Fruit fly (Drosophila melanogaster) whole organism: ENCODE data around the gene vret.

Experiments used
- CG8478 ChIP-seq: fragments of >200 bp; optimal IDR thresholded peaks from 2 replicates; lab custom pipeline; 2018; ENCODE audit warnings: inconsistent platforms
- Dll ChIP-seq: fragments of >200 bp; optimal IDR thresholded peaks from 2 replicates; lab custom pipeline; 2017
- EcR ChIP-seq, 2 experiments: fragments of >200 bp; optimal IDR thresholded peaks; 2 replicates each; lab custom pipeline; 2017; ENCODE audit warnings: missing biosample characterization in 2 of 2, missing genetic modification characterization in 2 of 2, missing genetic modification reagents in 2 of 2
- pan ChIP-seq: fragments of >200 bp; optimal IDR thresholded peaks from 2 replicates; lab custom pipeline; 2017
- psq ChIP-seq: fragments of >200 bp; optimal IDR thresholded peaks from 2 replicates; lab custom pipeline; 2017
- usp ChIP-seq: fragments of >200 bp; optimal IDR thresholded peaks from 2 replicates; lab custom pipeline; 2017; ENCODE audit warnings: missing biosample characterization, missing genetic modification characterization, mixed read lengths

Gene vret

DNA sequence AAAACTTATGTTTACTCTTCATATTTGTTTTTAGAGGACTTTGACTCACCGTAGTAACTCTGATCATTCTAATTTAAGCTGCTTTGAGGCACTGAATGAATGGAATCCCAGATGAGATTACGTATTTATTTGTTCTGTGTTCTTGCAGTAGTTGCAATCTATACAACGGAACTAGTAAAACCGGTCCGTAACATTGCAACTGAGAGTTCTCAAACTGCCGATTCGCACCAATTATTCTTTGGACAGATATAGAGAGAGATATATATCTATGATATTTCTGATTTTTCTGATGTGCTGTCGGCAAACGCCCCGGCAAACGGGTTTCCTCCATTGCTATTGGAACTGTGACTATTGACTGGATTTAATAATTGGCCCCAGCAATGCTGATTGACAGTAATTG, 22.2 kb upstream of the vret start, which contains the start of gene CG13841:
TSS of gene CG13841 (minus strand) at position 101 of the 400 bp plus-strand sequence.
- TF ChIP-seq EcR (GFP tag; optimal IDR thresholded peaks at IDR 0.05; lab: Kevin White, UChicago) (no peak), Dll (lab: Kevin White, UChicago) (no peak), pan (no peak), usp (GFP tag; lab: Kevin White, UChicago) (no peak), psq (lab: Kevin White, UChicago) (no peak), CG8478 (lab: Kevin White, UChicago) (no peak)

DNA sequence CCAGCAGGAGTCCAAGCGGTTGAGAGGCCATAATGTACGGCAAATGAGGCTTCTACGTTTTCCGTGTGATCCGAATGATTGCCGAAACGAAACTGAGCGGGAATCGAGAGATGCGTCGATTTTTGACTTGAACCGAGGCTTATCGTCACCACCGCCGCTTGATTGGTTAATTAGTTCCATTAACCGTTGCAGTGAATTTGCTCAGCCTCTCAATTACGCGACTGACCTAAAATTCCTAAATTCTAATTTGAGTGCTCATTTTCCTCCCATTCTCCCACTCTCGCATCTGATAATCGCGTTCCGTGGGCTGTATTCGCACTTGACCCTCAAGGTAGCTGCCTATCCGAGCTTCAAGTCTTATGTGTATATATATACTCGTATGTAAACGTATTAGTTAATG, 20.7 kb upstream of the vret start, which contains the start of gene Nepl15:
TSS of gene Nepl15 (minus strand) at position 101 of the 400 bp plus-strand sequence.
- TF ChIP-seq usp (GFP tag; lab: Kevin White, UChicago) = no peak
- no peak for TF ChIP-seq CG8478 (lab: Kevin White, UChicago)
- TF ChIP-seq EcR (GFP tag; optimal IDR thresholded peaks at IDR 0.05; lab: Kevin White, UChicago) = no peak
- no peak for TF ChIP-seq psq (lab: Kevin White, UChicago)
- no peak for TF ChIP-seq pan
- no peak for TF ChIP-seq Dll (lab: Kevin White, UChicago)

DNA sequence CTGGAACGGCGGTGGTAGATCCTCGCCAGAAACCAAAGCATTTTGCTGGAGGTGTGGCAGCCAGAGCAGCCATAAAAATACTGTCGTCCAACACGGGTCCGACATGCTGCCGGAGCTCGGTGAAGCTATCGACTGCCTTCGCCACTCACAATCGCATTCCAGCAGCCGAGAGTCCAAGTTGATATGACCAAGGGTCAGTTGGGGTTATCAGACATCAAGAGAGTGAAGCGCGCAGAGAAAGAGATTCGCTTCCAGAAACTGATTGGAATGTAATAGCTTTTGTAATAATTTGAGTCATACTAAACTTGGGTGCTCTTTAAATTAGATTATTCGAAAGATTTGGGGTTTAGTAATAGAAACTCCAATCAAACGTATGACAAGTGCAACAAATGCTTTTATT, 18.2 kb upstream of the vret start, which contains the start of gene Nepl14:
TSS of gene Nepl14 (minus strand) at position 125 of the 400 bp plus-strand sequence.
- no peak for TF ChIP-seq EcR (GFP tag; optimal IDR thresholded peaks at IDR 0.05; lab: Kevin White, UChicago)
- TF ChIP-seq Dll (lab: Kevin White, UChicago) = no peak
- TF ChIP-seq usp (GFP tag; lab: Kevin White, UChicago) = no peak
- no peak for TF ChIP-seq CG8478 (lab: Kevin White, UChicago)
- no peak for TF ChIP-seq pan
- no peak for TF ChIP-seq psq (lab: Kevin White, UChicago)

dm6 chr3R:22760988-22761387, 15.6 kb upstream of the vret start, which contains the start of gene Nepl13:
TSS of gene Nepl13 (minus strand) at chr3R:22761076.
- no peak for TF ChIP-seq usp (GFP tag; lab: Kevin White, UChicago)
- no peak for TF ChIP-seq psq (lab: Kevin White, UChicago)
- TF ChIP-seq pan = no peak
- TF ChIP-seq EcR (GFP tag; optimal IDR thresholded peaks at IDR 0.05; lab: Kevin White, UChicago) = no peak
- TF ChIP-seq CG8478 (lab: Kevin White, UChicago) = no peak
- TF ChIP-seq Dll (lab: Kevin White, UChicago) = no peak

DNA sequence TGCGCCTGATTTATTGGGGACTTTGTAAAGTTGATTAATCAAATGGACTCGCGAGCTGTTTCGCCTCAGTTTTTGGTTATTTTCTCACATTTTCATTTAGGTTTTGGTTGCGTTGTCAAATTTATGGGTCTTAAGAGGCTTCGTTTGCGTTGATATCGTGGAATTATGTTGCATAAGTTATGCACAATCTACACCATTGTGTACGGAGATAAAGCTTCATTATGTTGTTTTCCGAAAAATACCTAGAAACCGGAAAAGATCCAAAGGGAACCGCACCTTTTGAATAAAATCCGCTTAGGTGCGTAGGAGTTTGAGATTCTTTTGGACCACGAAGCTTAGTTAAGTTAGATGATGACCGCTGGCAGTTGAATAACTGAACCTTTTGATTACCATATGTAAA, 11.7 kb upstream of the vret start:
- TF ChIP-seq psq (lab: Kevin White, UChicago) = no peak
- no peak for TF ChIP-seq Dll (lab: Kevin White, UChicago)

DNA sequence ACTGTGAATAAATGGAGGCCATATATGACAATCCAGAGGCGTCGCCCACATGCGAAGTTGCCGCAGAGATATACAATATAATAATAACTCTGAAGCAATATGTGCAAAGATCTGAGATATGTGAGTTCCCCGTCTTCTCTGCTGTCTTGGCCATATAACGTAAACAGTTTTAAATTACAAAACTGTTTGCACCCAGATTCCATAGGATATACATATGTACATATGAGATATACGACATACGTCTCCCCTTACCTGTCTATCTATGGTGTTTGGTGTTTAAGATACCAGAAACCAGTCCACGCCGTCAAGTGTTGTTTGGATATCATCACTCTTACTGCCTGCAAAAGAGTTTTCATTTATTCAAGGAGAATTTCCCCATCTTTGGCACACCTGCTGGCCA, 10.9 kb upstream of the vret start:
- no peak for TF ChIP-seq CG8478 (lab: Kevin White, UChicago)

DNA sequence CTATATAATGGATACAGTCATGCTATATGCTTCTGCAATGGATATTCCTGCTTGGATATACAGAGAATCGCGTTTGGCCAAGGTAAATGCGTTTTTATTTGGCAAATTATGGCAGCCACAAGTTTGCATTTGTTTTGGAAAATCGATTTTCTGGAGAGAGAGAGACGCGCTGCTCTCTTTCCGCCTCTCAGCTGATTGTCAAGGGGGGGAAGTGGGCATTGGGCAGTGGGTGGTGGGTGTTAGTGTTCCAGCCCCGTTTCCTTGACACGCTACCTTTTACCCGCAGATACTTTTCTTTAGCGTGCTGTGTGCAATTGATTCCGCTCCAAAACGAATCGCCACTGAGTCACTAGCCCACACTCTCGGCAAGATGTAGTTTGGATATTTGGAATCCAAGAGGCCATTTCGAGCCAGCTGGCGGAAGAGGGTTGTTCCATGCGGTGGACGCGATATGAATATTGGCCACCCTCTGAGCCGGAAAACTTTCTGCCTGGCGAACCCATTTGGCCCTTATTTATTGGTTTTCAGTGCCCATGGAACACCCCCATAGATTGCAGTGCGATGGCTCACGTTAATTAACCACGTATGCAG, 9.9 kb upstream of the vret start:
- TF ChIP-seq Dll (lab: Kevin White, UChicago) (peak; percentile 27), EcR (GFP tag; optimal IDR thresholded peaks at IDR 0.05; lab: Kevin White, UChicago) (no peak), psq (lab: Kevin White, UChicago) (no peak)

DNA sequence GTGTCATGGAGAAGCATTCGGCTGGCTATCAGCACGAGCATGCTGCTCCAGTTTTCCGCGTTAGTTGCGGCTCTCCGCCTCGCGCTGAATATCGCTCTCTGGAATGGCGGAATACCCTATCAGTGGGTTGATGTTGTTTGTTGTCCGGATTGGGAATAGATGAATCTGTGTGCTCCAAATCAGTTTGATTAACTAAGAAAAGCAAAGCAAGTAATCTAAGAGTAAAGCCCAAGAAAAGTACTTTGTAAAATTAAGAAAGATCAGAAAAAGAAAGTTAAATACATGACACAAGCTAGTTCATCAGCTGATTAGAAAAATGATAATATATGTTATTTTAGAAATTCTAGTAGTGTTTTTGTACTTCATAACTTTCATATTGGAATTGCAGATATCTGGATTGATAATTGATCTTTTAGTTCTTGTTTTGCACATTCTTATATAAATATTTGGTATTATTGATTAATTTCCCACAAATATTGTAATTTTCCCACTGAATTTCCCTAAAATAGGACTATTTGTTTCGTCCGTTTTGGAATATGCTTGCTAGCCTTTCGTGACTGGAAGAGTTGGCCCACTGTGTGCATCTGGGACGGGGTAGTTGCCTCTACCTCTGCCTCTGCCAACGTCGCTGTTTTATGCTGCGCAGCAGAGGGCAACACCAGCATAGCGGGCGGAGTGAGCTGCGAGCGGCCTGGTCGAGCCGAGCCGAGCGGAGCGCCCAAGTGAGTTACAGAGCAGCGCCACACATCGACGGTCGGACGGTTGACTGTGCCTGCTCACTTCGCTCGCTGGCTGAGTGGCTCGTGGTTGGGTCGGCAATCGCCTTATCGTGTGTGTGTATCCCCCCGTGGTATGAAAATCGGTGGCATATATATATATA, 8.8 kb upstream of the vret start:
- TF ChIP-seq pan = no peak
- peak; percentile 61 for TF ChIP-seq Dll (lab: Kevin White, UChicago)

DNA sequence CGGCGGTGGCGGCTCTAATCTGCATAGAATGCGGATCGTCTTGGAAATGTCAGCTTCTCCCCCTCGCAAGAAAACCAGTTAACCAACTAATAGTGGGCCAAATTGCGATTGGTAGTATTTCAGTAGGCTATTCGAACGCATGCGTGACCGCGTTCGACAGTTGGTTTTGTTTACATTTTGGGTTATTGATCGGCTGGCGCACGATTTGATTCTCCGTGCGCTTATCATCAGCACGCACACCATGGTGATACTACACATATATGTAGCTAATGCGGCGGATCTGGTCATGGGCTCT, 8.2 kb upstream of the vret start:
- TF ChIP-seq CG8478 (lab: Kevin White, UChicago) (no peak), EcR (GFP tag; optimal IDR thresholded peaks at IDR 0.05; lab: Kevin White, UChicago) (no peak), Dll (lab: Kevin White, UChicago) (no peak), pan (no peak), usp (GFP tag; lab: Kevin White, UChicago) (no peak), psq (lab: Kevin White, UChicago) (no peak)

- TF ChIP-seq Dll (lab: Kevin White, UChicago) (no peak), EcR (GFP tag; optimal IDR thresholded peaks at IDR 0.05; lab: Kevin White, UChicago) (no peak), usp (GFP tag; lab: Kevin White, UChicago) (no peak), psq (lab: Kevin White, UChicago) (no peak), CG8478 (lab: Kevin White, UChicago) (no peak), pan (no peak)
Observed at dm6 chr3R:22752929-22753328, 7.5 kb upstream of the vret start.

dm6 chr3R:22751698-22752097, 6.3 kb upstream of the vret start:
- TF ChIP-seq EcR (GFP tag; optimal IDR thresholded peaks at IDR 0.05; lab: Kevin White, UChicago) = no peak
- no peak for TF ChIP-seq pan
- no peak for TF ChIP-seq usp (GFP tag; lab: Kevin White, UChicago)
- TF ChIP-seq psq (lab: Kevin White, UChicago) = no peak
- TF ChIP-seq CG8478 (lab: Kevin White, UChicago) = no peak
- TF ChIP-seq Dll (lab: Kevin White, UChicago) = no peak

DNA sequence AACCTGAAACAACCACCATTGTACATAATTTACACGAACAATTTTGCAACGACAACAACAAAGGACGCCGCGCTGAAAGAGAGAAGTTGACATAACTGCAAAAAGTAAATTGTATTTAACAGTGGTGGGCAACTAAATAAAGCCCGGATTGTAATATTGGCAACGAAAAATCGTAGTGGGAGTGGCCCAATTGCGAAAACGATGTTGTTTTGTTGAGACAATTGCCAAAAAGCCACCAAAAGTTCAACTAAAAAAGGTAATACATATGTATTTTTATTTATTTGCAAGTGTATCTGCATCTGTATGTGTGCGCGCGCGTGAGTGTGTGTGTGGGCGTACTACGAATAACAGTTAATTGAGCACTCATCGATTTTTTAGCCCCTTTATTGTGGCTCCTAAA, 5.7 kb upstream of the vret start:
- TF ChIP-seq psq (lab: Kevin White, UChicago) = no peak
- TF ChIP-seq Dll (lab: Kevin White, UChicago) = no peak
- no peak for TF ChIP-seq EcR (GFP tag; optimal IDR thresholded peaks at IDR 0.05; lab: Kevin White, UChicago)
- TF ChIP-seq CG8478 (lab: Kevin White, UChicago) = no peak
- no peak for TF ChIP-seq pan
- no peak for TF ChIP-seq usp (GFP tag; lab: Kevin White, UChicago)
